Worm (Caenorhabditis elegans): ENCODE results near the gene twk-21.

The twk-21 gene

DNA sequence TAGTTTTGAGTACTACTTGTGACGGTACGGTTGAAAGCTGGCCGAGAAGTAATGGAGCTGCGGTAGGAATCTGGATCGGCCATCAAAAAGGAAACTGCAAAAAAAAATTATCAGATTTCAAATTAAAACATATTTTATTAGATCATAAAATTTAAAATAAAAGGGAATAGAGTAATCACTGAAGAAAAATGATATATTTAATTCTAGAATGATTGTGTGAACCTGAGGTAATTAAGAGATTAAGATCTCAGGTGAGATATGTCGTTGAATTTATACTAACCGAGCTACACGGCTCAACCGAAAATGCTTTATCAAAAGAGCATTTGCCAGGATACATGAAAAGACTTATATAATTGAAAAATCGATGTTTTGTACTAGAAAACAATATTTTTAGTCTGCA is 29.7 kb upstream of the twk-21 start, which contains the start of gene ifa-3:
Gene ifa-3, minus strand, starts transcription at position 101 of the 400 bp plus-strand sequence.
- TF ChIP-seq lin-39 (tag; optimal IDR thresholded peaks at IDR 0.05), result no peak
- no peak for TF ChIP-seq ceh-28 (tag; optimal IDR thresholded peaks at IDR 0.05)
- TF ChIP-seq pha-4 (GFP tag; IDR thresholded peaks at IDR 0.05), result no peak
- no peak for TF ChIP-seq pha-4 (tag; optimal IDR thresholded peaks at IDR 0.05)
- TF ChIP-seq T26A8.4 (GFP tag; IDR thresholded peaks at IDR 0.05), result no peak
- TF ChIP-seq F26F4.8 (GFP tag; conservative IDR thresholded peaks at IDR 0.05), result no peak
- TF ChIP-seq mep-1 (tag; optimal IDR thresholded peaks at IDR 0.05), result no peak
- no peak for TF ChIP-seq vab-7 (GFP tag; IDR thresholded peaks at IDR 0.05)
- no peak for TF ChIP-seq R02D3.7 (tag; optimal IDR thresholded peaks at IDR 0.05)
- no peak for TF ChIP-seq daf-8 (GFP tag; IDR thresholded peaks at IDR 0.05)
- no peak for TF ChIP-seq pqm-1 (tag; optimal IDR thresholded peaks at IDR 0.05)
- no peak for TF ChIP-seq set-16 (GFP tag; IDR thresholded peaks at IDR 0.05)
- TF ChIP-seq mdt-29 (GFP tag; IDR thresholded peaks at IDR 0.05), result no peak
- no peak for TF ChIP-seq lir-3 (tag; optimal IDR thresholded peaks at IDR 0.05)
- no peak for TF ChIP-seq ceh-20 (GFP tag; IDR thresholded peaks at IDR 0.05)
- TF ChIP-seq mxl-2 (GFP tag; conservative IDR thresholded peaks at IDR 0.05), result no peak
- no peak for TF ChIP-seq spr-3 (GFP tag; optimal IDR thresholded peaks at IDR 0.05)
- no peak for TF ChIP-seq attf-4 (tag; optimal IDR thresholded peaks at IDR 0.05)
- TF ChIP-seq nhr-25 (tag; optimal IDR thresholded peaks at IDR 0.05; ENCODE audit: borderline replicate concordance, insufficient read depth), result no peak
- no peak for TF ChIP-seq ceh-44 (GFP tag; IDR thresholded peaks at IDR 0.05)
- TF ChIP-seq aha-1 (tag), result no peak

DNA sequence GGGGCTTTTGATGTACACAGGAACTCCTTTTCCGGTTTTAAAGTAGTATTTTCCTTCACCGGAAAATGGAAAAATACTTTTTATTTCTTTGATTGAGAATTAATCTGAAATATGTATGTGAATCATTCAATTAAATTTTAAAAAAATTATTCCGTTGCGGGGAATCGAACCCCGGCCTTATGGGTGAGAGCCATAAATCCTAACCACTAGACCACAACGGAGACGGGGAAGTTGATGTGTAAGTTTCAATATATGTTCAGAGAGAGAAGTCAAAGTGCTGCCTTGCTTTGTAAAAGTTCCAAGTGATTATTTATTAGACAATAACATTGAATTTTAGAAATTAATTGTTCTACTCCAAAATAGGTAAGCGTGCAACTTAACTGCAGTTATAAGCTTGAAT is 28.5 kb upstream of the twk-21 start:
- TF ChIP-seq daf-19 (GFP tag; conservative IDR thresholded peaks at IDR 0.05) (0 out of 2 replicates have a peak, but pooled peaks have one; percentile 61), Y75B8A.6 (GFP tag; IDR thresholded peaks at IDR 0.05) (0 out of 2 replicates have a peak, but pooled peaks have one; percentile 78), set-16 (GFP tag; IDR thresholded peaks at IDR 0.05) (no peak), F26F4.8 (GFP tag; conservative IDR thresholded peaks at IDR 0.05) (peak; percentile 68; the same call in 1 of the 2 replicates), daf-16 (GFP tag; optimal IDR thresholded peaks at IDR 0.05) (peak; percentile 41 to 86), daf-16 (tag; optimal IDR thresholded peaks at IDR 0.05) (peak; percentile 56), ZK337.2 (GFP tag; IDR thresholded peaks at IDR 0.05) (peak; percentile 46; the same call in 1 of the 2 replicates), nhr-10 (tag; optimal IDR thresholded peaks at IDR 0.05) (no peak), lin-38 (GFP tag; IDR thresholded peaks at IDR 0.05) (no peak; the same call in 1 of the 2 replicates), skn-1 (tag; optimal IDR thresholded peaks at IDR 0.05) (no peak), nhr-11 (tag; optimal IDR thresholded peaks at IDR 0.05) (no peak), tra-1 (GFP tag; IDR thresholded peaks at IDR 0.05) (peak; percentile 53; the same call in 1 of the 2 replicates), php-3 (GFP tag; IDR thresholded peaks at IDR 0.05) (peak; percentile 22; the same call in 1 of the 2 replicates), ZK546.5 (tag; optimal IDR thresholded peaks at IDR 0.05) (no peak), ceh-32 (tag; optimal IDR thresholded peaks at IDR 0.05; ENCODE audit: poor library complexity) (no peak), T20F7.1 (GFP tag; optimal IDR thresholded peaks at IDR 0.05) (no peak), ceh-82 (tag; optimal IDR thresholded peaks at IDR 0.05) (no peak), tag-97 (GFP tag; IDR thresholded peaks at IDR 0.05) (no peak), R02D3.7 (tag; optimal IDR thresholded peaks at IDR 0.05) (no peak), mdt-29 (GFP tag; IDR thresholded peaks at IDR 0.05) (no peak), lir-3 (tag; optimal IDR thresholded peaks at IDR 0.05) (peak; percentile 49), aly-2 (tag; optimal IDR thresholded peaks at IDR 0.05) (no peak), dmd-9 (GFP tag; IDR thresholded peaks at IDR 0.05) (no peak; the same call in 1 of the 2 replicates), lin-13 (GFP tag; optimal IDR thresholded peaks at IDR 0.05) (peak; percentile 42), unc-130 (GFP tag; optimal IDR thresholded peaks at IDR 0.05) (no peak), ctbp-1 (GFP tag; IDR thresholded peaks at IDR 0.05) (peak; percentile 63), nhr-111 (GFP tag; optimal IDR thresholded peaks at IDR 0.05) (no peak), T26A8.4 (GFP tag; IDR thresholded peaks at IDR 0.05) (peak; percentile 45; the same call in 1 of the 2 replicates), zip-2 (tag; optimal IDR thresholded peaks at IDR 0.05) (no peak), nhr-25 (tag; optimal IDR thresholded peaks at IDR 0.05; ENCODE audit: borderline replicate concordance, insufficient read depth) (no peak), snpc-4 (tag; optimal IDR thresholded peaks at IDR 0.05) (no peak), zfp-3 (GFP tag; conservative IDR thresholded peaks at IDR 0.05) (0 out of 2 replicates have a peak, but pooled peaks have one; percentile 53), lin-1 (GFP tag; IDR thresholded peaks at IDR 0.05) (no peak), spr-1 (tag; optimal IDR thresholded peaks at IDR 0.05) (peak; percentile 4), duxl-1 (tag; optimal IDR thresholded peaks at IDR 0.05; ENCODE audit: poor library complexity) (peak; percentile 53), egl-27 (tag; optimal IDR thresholded peaks at IDR 0.05) (no peak)
